Fruit fly (Drosophila melanogaster) whole organism, embryonic: Measurements from ENCODE around the gene sws.
A peak's percentile ranks its signal among the peaks of the same experiment; 100 is the strongest.

Experiments used
- Abd-B ChIP-seq: fragments of 200-800 bp; sonication (Bioruptor generic); optimal IDR thresholded peaks from 2 replicates; lab custom pipeline; 2018; ENCODE audit warnings: missing biosample characterization, mild to moderate bottlenecking, missing genetic modification characterization, moderate library complexity
- Adf1 ChIP-seq: fragments of 200-800 bp; sonication (Bioruptor generic); IDR thresholded peaks from 2 replicates; pipeline ENCODE4 v1.3.6; 2022; ENCODE audit warnings: missing biosample characterization, missing genetic modification characterization
- Antp ChIP-seq: fragments of 200-800 bp; sonication (Bioruptor generic); optimal IDR thresholded peaks from 3 replicates; lab custom pipeline; 2016; ENCODE audit warnings: missing biosample characterization, missing genetic modification characterization
- Atf6 ChIP-seq: fragments of 200-800 bp; sonication (Bioruptor generic); IDR thresholded peaks from 2 replicates; pipeline ENCODE4 v1.3.6; 2022; ENCODE audit warnings: missing biosample characterization, missing genetic modification characterization
- CG10654 ChIP-seq: fragments of 200-800 bp; sonication (Bioruptor generic); optimal IDR thresholded peaks from 2 replicates; lab custom pipeline; 2016; ENCODE audit warnings: missing biosample characterization, missing genetic modification characterization
- CG11504 ChIP-seq: fragments of 200-800 bp; sonication (Bioruptor generic); optimal IDR thresholded peaks from 3 replicates; lab custom pipeline; 2019; ENCODE audit warnings: missing biosample characterization, mild to moderate bottlenecking, missing genetic modification characterization, moderate library complexity
- CG12769 ChIP-seq: fragments of 200-800 bp; sonication (Bioruptor generic); optimal IDR thresholded peaks from 2 replicates; lab custom pipeline; 2019; ENCODE audit warnings: missing biosample characterization, mild to moderate bottlenecking, missing genetic modification characterization, moderate library complexity
- CG14441 ChIP-seq: fragments of 200-800 bp; sonication (Bioruptor generic); IDR thresholded peaks from 2 replicates; pipeline ENCODE4 v1.3.6; 2022; ENCODE audit warnings: missing biosample characterization, missing genetic modification characterization
- CG15514 ChIP-seq: fragments of 200-800 bp; sonication (Bioruptor generic); optimal IDR thresholded peaks from 3 replicates; lab custom pipeline; 2017; ENCODE audit warnings: missing biosample characterization, missing genetic modification characterization, mild to moderate bottlenecking, moderate library complexity, missing genetic modification reagents
- CG16863 ChIP-seq: fragments of 200-800 bp; sonication (Bioruptor generic); optimal IDR thresholded peaks from 3 replicates; lab custom pipeline; 2016; ENCODE audit warnings: missing biosample characterization, missing genetic modification characterization
- CG17829 ChIP-seq: fragments of 200-800 bp; optimal IDR thresholded peaks from 2 replicates; lab custom pipeline; 2019; ENCODE audit warnings: missing biosample characterization, mild to moderate bottlenecking, missing genetic modification characterization, moderate library complexity
- CG2712 ChIP-seq: fragments of 200-800 bp; optimal IDR thresholded peaks from 3 replicates; lab custom pipeline; 2019; ENCODE audit warnings: missing biosample characterization, mild to moderate bottlenecking, missing genetic modification characterization, moderate library complexity
- CG31388 ChIP-seq: fragments of 200-800 bp; sonication (Bioruptor generic); optimal IDR thresholded peaks from 2 replicates; lab custom pipeline; 2016; ENCODE audit warnings: missing biosample characterization, missing genetic modification characterization
- CG5180 ChIP-seq: fragments of 200-800 bp; sonication (Bioruptor generic); optimal IDR thresholded peaks from 3 replicates; lab custom pipeline; 2017; ENCODE audit warnings: missing biosample characterization, missing genetic modification characterization, mild to moderate bottlenecking, moderate library complexity, missing genetic modification reagents
- CG6175 ChIP-seq: fragments of 200-800 bp; sonication (Bioruptor generic); IDR thresholded peaks from 3 replicates; pipeline ENCODE4 v1.3.6; 2022; ENCODE audit warnings: missing biosample characterization, missing genetic modification characterization
- CG7963 ChIP-seq: fragments of 200-800 bp; sonication (Bioruptor generic); IDR thresholded peaks from 3 replicates; pipeline ENCODE4 v1.3.6; 2022; ENCODE audit warnings: missing biosample characterization, missing genetic modification characterization; ENCODE audit not compliant: partially characterized antibody
- CG9727 ChIP-seq: fragments of 200-800 bp; sonication (Bioruptor generic); optimal IDR thresholded peaks from 3 replicates; lab custom pipeline; 2017; ENCODE audit warnings: missing biosample characterization, mild to moderate bottlenecking, missing genetic modification characterization
- CoRest ChIP-seq: fragments of 200-800 bp; sonication (Bioruptor generic); optimal IDR thresholded peaks from 3 replicates; lab custom pipeline; 2018; ENCODE audit warnings: missing biosample characterization, mild to moderate bottlenecking, missing genetic modification characterization, moderate library complexity
- Dfd ChIP-seq, 2 experiments: fragments of >200 bp; optimal IDR thresholded peaks; 2 replicates each; lab custom pipeline; 2017; ENCODE audit warnings: missing biosample characterization in 2 of 2, missing genetic modification characterization in 2 of 2
- Elba2 ChIP-seq: fragments of 200-800 bp; sonication (Bioruptor generic); optimal IDR thresholded peaks from 3 replicates; lab custom pipeline; 2016; ENCODE audit warnings: missing biosample characterization, missing genetic modification characterization
- Ets65A ChIP-seq: fragments of 200-800 bp; sonication (Bioruptor generic); peaks from one replicate; lab custom pipeline; 2016; ENCODE audit warnings: missing biosample characterization, missing genetic modification characterization
- GATAe ChIP-seq: fragments of 200-800 bp; sonication (Bioruptor generic); conservative IDR thresholded peaks from 2 replicates; pipeline ENCODE4 v1.3.6; 2022; ENCODE audit warnings: missing biosample characterization, missing genetic modification characterization
- Hey ChIP-seq: fragments of 200-800 bp; sonication (Bioruptor generic); optimal IDR thresholded peaks from 3 replicates; lab custom pipeline; 2018; ENCODE audit warnings: missing biosample characterization, mild to moderate bottlenecking, missing genetic modification characterization
- Lhr ChIP-seq: fragments of 200-800 bp; sonication (Bioruptor generic); optimal IDR thresholded peaks from 3 replicates; lab custom pipeline; 2017; ENCODE audit warnings: mild to moderate bottlenecking, missing biosample characterization, missing genetic modification reagents, missing genetic modification characterization
- Oaz ChIP-seq: fragments of 200-800 bp; sonication (Bioruptor generic); IDR thresholded peaks from 2 replicates; pipeline ENCODE4 v1.3.6; 2022; ENCODE audit warnings: missing biosample characterization, missing genetic modification characterization
- Pdp1 ChIP-seq, 2 experiments: fragments of 200-800 bp; sonication (Bioruptor generic); optimal IDR thresholded peaks; 3 replicates each; lab custom pipeline; 2016; ENCODE audit warnings: missing biosample characterization in 2 of 2, missing genetic modification characterization in 2 of 2, mild to moderate bottlenecking in 1 of 2, moderate library complexity in 1 of 2
- amos ChIP-seq: fragments of 200-800 bp; sonication (Bioruptor generic); IDR thresholded peaks from 2 replicates; pipeline ENCODE4 v1.3.6; 2022; ENCODE audit warnings: missing biosample characterization, missing genetic modification characterization; ENCODE audit not compliant: partially characterized antibody
- croc ChIP-seq: fragments of 200-800 bp; sonication (Bioruptor generic); conservative IDR thresholded peaks from 3 replicates; pipeline ENCODE4 v1.3.6; 2022; ENCODE audit warnings: missing biosample characterization, missing genetic modification characterization
- disco-r ChIP-seq: fragments of 200-800 bp; sonication (Bioruptor generic); optimal IDR thresholded peaks from 2 replicates; lab custom pipeline; 2016; ENCODE audit warnings: missing biosample characterization, missing genetic modification characterization
- dysf ChIP-seq: fragments of 200-800 bp; sonication (Bioruptor generic); IDR thresholded peaks from 3 replicates; pipeline ENCODE4 v1.3.6; 2022; ENCODE audit warnings: missing biosample characterization, missing genetic modification characterization
- esg ChIP-seq: fragments of 200-800 bp; sonication (Bioruptor generic); conservative IDR thresholded peaks from 2 replicates; pipeline ENCODE4 v1.3.6; 2022; ENCODE audit warnings: missing biosample characterization, missing genetic modification characterization
- gem ChIP-seq: fragments of 200-800 bp; sonication (Bioruptor generic); optimal IDR thresholded peaks from 2 replicates; lab custom pipeline; 2019; ENCODE audit warnings: missing biosample characterization, mild to moderate bottlenecking, missing genetic modification characterization, moderate library complexity
- hkb ChIP-seq, 2 experiments: fragments of 200-800 bp in 1 of 2; fragments of >200 bp in 1 of 2; sonication (Bioruptor generic) in 1 of 2; IDR thresholded peaks in 1 of 2; optimal IDR thresholded peaks in 1 of 2; 2 replicates each; pipeline versions ENCODE4 v1.3.6 to Lab custom; 2017 to 2022; ENCODE audit warnings: missing biosample characterization in 1 of 2, missing genetic modification characterization in 1 of 2
- inv ChIP-seq: fragments of 200-800 bp; sonication (Bioruptor generic); IDR thresholded peaks from 2 replicates; pipeline ENCODE4 v1.3.6; 2022; ENCODE audit warnings: missing biosample characterization, missing genetic modification characterization; ENCODE audit not compliant: partially characterized antibody
- ken ChIP-seq: fragments of 200-800 bp; sonication (Bioruptor generic); IDR thresholded peaks from 3 replicates; pipeline ENCODE4 v1.3.6; 2022; ENCODE audit warnings: missing biosample characterization, missing genetic modification characterization
- lmd ChIP-seq: fragments of 200-800 bp; sonication (Bioruptor generic); IDR thresholded peaks from 2 replicates; pipeline ENCODE4 v1.3.6; 2022; ENCODE audit warnings: missing biosample characterization, missing genetic modification characterization
- lov ChIP-seq, 2 experiments: fragments of 200-800 bp in 1 of 2; fragments of >200 bp in 1 of 2; sonication (Bioruptor generic) in 1 of 2; IDR thresholded peaks in 1 of 2; optimal IDR thresholded peaks in 1 of 2; 2 replicates in 1 of 2; 3 replicates in 1 of 2; pipeline versions ENCODE4 v1.3.6 to Lab custom; 2017 to 2022; ENCODE audit warnings: missing biosample characterization in 1 of 2, missing genetic modification characterization in 1 of 2
- nerfin-1 ChIP-seq: fragments of 200-800 bp; sonication (Bioruptor generic); optimal IDR thresholded peaks from 3 replicates; lab custom pipeline; 2019; ENCODE audit warnings: missing biosample characterization, mild to moderate bottlenecking, missing genetic modification characterization, moderate library complexity
- odd ChIP-seq: fragments of 200-800 bp; sonication (Bioruptor generic); optimal IDR thresholded peaks from 2 replicates; lab custom pipeline; 2017; ENCODE audit warnings: missing biosample characterization, mild to moderate bottlenecking, missing genetic modification characterization
- pho ChIP-seq: fragments of 200-800 bp; sonication (Bioruptor generic); optimal IDR thresholded peaks from 2 replicates; lab custom pipeline; 2016; ENCODE audit warnings: missing biosample characterization, missing genetic modification characterization
- seq ChIP-seq: fragments of 200-800 bp; sonication (Bioruptor generic); IDR thresholded peaks from 2 replicates; pipeline ENCODE4 v1.3.6; 2022; ENCODE audit warnings: missing biosample characterization, missing genetic modification characterization
- ssp ChIP-seq: fragments of 200-800 bp; sonication (Bioruptor generic); IDR thresholded peaks from 2 replicates; pipeline ENCODE4 v1.3.6; 2022; ENCODE audit warnings: missing biosample characterization, missing genetic modification characterization
- sug ChIP-seq: fragments of 200-800 bp; optimal IDR thresholded peaks from 2 replicates; lab custom pipeline; 2019; ENCODE audit warnings: missing biosample characterization, mild to moderate bottlenecking, missing genetic modification characterization, moderate library complexity
- usp ChIP-seq: fragments of >200 bp; optimal IDR thresholded peaks from 2 replicates; lab custom pipeline; 2017; ENCODE audit warnings: missing biosample characterization, missing genetic modification characterization
- wek ChIP-seq: fragments of 200-800 bp; sonication (Bioruptor generic); optimal IDR thresholded peaks from 3 replicates; lab custom pipeline; 2018; ENCODE audit warnings: missing biosample characterization, mild to moderate bottlenecking, missing genetic modification characterization, moderate library complexity
- zfh1 ChIP-seq: fragments of 200-800 bp; sonication (Bioruptor generic); IDR thresholded peaks from 3 replicates; pipeline ENCODE4 v1.3.6; 2022; ENCODE audit warnings: missing biosample characterization, missing genetic modification characterization
- zfh2 ChIP-seq: fragments of 200-800 bp; sonication (Bioruptor generic); optimal IDR thresholded peaks from 2 replicates; lab custom pipeline; 2016; ENCODE audit warnings: missing biosample characterization, missing genetic modification characterization

The sws gene

DNA sequence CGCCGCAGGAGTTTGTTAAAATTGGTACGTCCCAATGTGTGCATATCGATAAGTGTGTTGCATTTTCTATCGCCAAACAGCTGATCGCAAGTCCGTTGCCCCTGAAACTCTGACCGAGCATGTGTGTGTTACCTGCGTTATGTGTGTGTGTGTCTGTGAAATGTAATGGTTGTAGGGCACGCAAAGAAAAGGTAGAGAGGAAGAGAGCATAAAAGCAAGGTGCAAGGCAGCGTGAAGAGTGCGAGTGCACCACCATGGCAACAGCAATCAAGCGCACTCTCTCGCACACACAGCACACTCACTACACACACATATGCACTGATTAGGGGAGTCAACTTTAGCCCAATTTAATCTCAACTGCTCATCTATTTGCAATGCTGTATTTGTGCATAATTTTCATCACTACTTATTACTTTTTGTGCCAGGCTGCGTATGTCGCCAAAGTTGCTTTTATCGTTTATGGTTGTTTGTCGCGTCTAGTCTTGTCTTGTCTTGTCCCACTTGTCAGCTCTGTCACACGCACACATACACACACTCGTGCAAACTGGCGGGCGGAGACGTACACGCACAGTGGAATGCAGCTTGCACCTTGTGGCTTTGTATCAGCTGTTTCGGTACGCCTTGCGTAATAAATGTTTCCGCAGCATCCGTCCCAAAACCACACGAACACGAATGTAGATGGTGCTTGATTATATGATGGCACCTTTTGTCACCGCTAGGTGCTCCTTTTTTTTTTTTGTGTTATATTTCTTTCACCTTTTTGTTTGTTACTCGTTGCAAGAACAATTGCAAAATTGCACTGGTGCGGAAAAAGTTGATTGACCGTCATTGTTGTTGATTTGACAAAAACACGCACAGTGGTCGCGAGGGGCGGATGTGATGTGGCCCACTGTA, 30.2 kb downstream of the sws start (continued):
- no peak for TF ChIP-seq GATAe (GFP tag; lab: Robert Waterston, UW)
- TF ChIP-seq Elba2 (GFP tag; lab: Kevin White, UChicago), result no peak
- no peak for TF ChIP-seq usp (GFP tag; lab: Kevin White, UChicago)
- TF ChIP-seq Abd-B (GFP tag; lab: Kevin White, UChicago), result peak; percentile 78
- peak; percentile 79 for TF ChIP-seq Antp
- TF ChIP-seq Ets65A, result peak; percentile 98
- no peak for TF ChIP-seq CG6175 (GFP tag; lab: Robert Waterston, UW)
- 0 out of 2 replicates have a peak, but pooled peaks have one; percentile 27 for TF ChIP-seq Oaz
- peak; percentile 89 for TF ChIP-seq CG2712 (tag; lab: Kevin White, UChicago)
- TF ChIP-seq ken (GFP tag; lab: Robert Waterston, UW), result peak; percentile 66; the same call in 2 of the 3 replicates
- TF ChIP-seq CG15514, result peak; percentile 7
- peak; percentile 64 for TF ChIP-seq CG14441
- peak; percentile 89 for TF ChIP-seq CG16863 (GFP tag; lab: Kevin White, UChicago)
- TF ChIP-seq disco-r (GFP tag; lab: Kevin White, UChicago), result peak; percentile 60
- TF ChIP-seq inv (GFP tag; lab: Robert Waterston, UW), result no peak
- TF ChIP-seq nerfin-1 (tag; lab: Kevin White, UChicago), result peak; percentile 86
- no peak for TF ChIP-seq CG7963
- peak; percentile 86 for TF ChIP-seq croc (GFP tag; lab: Robert Waterston, UW)
- no peak for TF ChIP-seq CG12769
- TF ChIP-seq zfh1 (GFP tag; lab: Robert Waterston, UW), result peak; percentile 71
- TF ChIP-seq lov (optimal IDR thresholded peaks at IDR 0.05; lab: Kevin White, UChicago), result no peak
- no peak for TF ChIP-seq lov (GFP tag; IDR thresholded peaks at IDR 0.05; lab: Robert Waterston, UW)
- peak; percentile 57 for TF ChIP-seq seq (GFP tag; lab: Robert Waterston, UW)
- peak; percentile 83 for TF ChIP-seq CG17829 (tag; lab: Kevin White, UChicago)
- peak; percentile 82 for TF ChIP-seq odd (GFP tag; lab: Kevin White, UChicago)
- TF ChIP-seq gem, result peak; percentile 89
- peak; percentile 2 for TF ChIP-seq zfh2 (GFP tag; lab: Kevin White, UChicago)
- no peak for TF ChIP-seq Adf1
- TF ChIP-seq CG11504 (tag; lab: Kevin White, UChicago), result peak; percentile 89
- no peak for TF ChIP-seq amos (GFP tag; lab: Robert Waterston, UW)
- no peak for TF ChIP-seq Dfd (GFP tag; optimal IDR thresholded peaks at IDR 0.05; lab: Kevin White, UChicago)
- peak; percentile 64 for TF ChIP-seq pho (GFP tag; lab: Kevin White, UChicago)
- peak; percentile 72 for TF ChIP-seq CG10654 (GFP tag; lab: Kevin White, UChicago)
- peak; percentile 76 for TF ChIP-seq esg (GFP tag; lab: Robert Waterston, UW)
- peak; percentile 23; the same call in 1 of the 2 replicates for TF ChIP-seq Atf6 (GFP tag; lab: Robert Waterston, UW)
- peak; percentile 77 for TF ChIP-seq CG5180 (GFP tag; lab: Kevin White, UChicago)
- TF ChIP-seq Pdp1 (GFP tag; optimal IDR thresholded peaks at IDR 0.05; lab: Kevin White, UChicago), result peak; percentile 81 to 92
- peak; percentile 75; the same call in 2 of the 3 replicates for TF ChIP-seq dysf (GFP tag; lab: Robert Waterston, UW)
- TF ChIP-seq wek (GFP tag; lab: Kevin White, UChicago), result peak; percentile 12
- TF ChIP-seq Hey, result no peak
- no peak for TF ChIP-seq hkb (optimal IDR thresholded peaks at IDR 0.05; lab: Kevin White, UChicago)
- TF ChIP-seq hkb (GFP tag; IDR thresholded peaks at IDR 0.05; lab: Robert Waterston, UW), result peak; percentile 61; the same call in 1 of the 2 replicates
- TF ChIP-seq CG9727 (GFP tag; lab: Kevin White, UChicago), result peak; percentile 89
- TF ChIP-seq CoRest (tag; lab: Kevin White, UChicago), result peak; percentile 91
- TF ChIP-seq CG31388 (GFP tag; lab: Kevin White, UChicago), result peak; percentile 37
- TF ChIP-seq sug (tag; lab: Kevin White, UChicago), result peak; percentile 42
- TF ChIP-seq Lhr (GFP tag; lab: Kevin White, UChicago), result peak; percentile 73
- peak; percentile 61 for TF ChIP-seq ssp (GFP tag; lab: Robert Waterston, UW)
- TF ChIP-seq lmd, result peak; percentile 84
